Fruit fly (Drosophila melanogaster) whole organism, embryonic: ENCODE results near the gene CG17349.

Experiments used
- Aef1 ChIP-seq: fragments of 200-800 bp; sonication (Bioruptor generic); IDR thresholded peaks from 3 replicates; pipeline ENCODE4 v1.3.6; 2022; ENCODE audit warnings: missing biosample characterization, missing genetic modification characterization
- Atf6 ChIP-seq: fragments of 200-800 bp; sonication (Bioruptor generic); IDR thresholded peaks from 2 replicates; pipeline ENCODE4 v1.3.6; 2022; ENCODE audit warnings: missing biosample characterization, missing genetic modification characterization
- Bdp1 ChIP-seq: fragments of 200-800 bp; sonication (Bioruptor generic); optimal IDR thresholded peaks from 3 replicates; lab custom pipeline; 2016; ENCODE audit warnings: missing biosample characterization, missing genetic modification characterization
- CG10274 ChIP-seq: fragments of 200-800 bp; sonication (Bioruptor generic); optimal IDR thresholded peaks from 3 replicates; lab custom pipeline; 2017; ENCODE audit warnings: missing biosample characterization, mild to moderate bottlenecking, missing genetic modification characterization
- CG15269 ChIP-seq: fragments of 200-800 bp; sonication (Bioruptor generic); optimal IDR thresholded peaks from 2 replicates; lab custom pipeline; 2018; ENCODE audit warnings: missing biosample characterization, mild to moderate bottlenecking, missing genetic modification characterization, moderate library complexity
- CG15601 ChIP-seq: fragments of 200-800 bp; sonication (Bioruptor generic); optimal IDR thresholded peaks from 3 replicates; lab custom pipeline; 2019; ENCODE audit warnings: missing biosample characterization, mild to moderate bottlenecking, missing genetic modification characterization, moderate library complexity
- CG16813 ChIP-seq: fragments of 200-800 bp; sonication (Bioruptor generic); IDR thresholded peaks from 3 replicates; pipeline ENCODE4 v1.3.6; 2022; ENCODE audit warnings: missing biosample characterization, missing genetic modification characterization; ENCODE audit not compliant: partially characterized antibody
- CG17361 ChIP-seq: fragments of 200-800 bp; sonication (Bioruptor generic); IDR thresholded peaks from 3 replicates; pipeline ENCODE4 v1.3.6; 2022; ENCODE audit warnings: missing biosample characterization, missing genetic modification characterization
- CG2116 ChIP-seq: fragments of 200-800 bp; sonication (Bioruptor generic); optimal IDR thresholded peaks from 3 replicates; lab custom pipeline; 2018; ENCODE audit warnings: missing biosample characterization, mild to moderate bottlenecking, missing genetic modification characterization
- CG2120 ChIP-seq: fragments of 200-800 bp; sonication (Bioruptor generic); optimal IDR thresholded peaks from 3 replicates; lab custom pipeline; 2016; ENCODE audit warnings: missing biosample characterization, missing genetic modification characterization
- CG2678 ChIP-seq: fragments of 200-800 bp; sonication (Bioruptor generic); optimal IDR thresholded peaks from 3 replicates; lab custom pipeline; 2019; ENCODE audit warnings: missing biosample characterization, mild to moderate bottlenecking, missing genetic modification characterization, moderate library complexity
- CG30020 ChIP-seq: fragments of 200-800 bp; optimal IDR thresholded peaks from 2 replicates; lab custom pipeline; 2019; ENCODE audit warnings: missing biosample characterization, mild to moderate bottlenecking, missing genetic modification characterization, moderate library complexity
- CG30431 ChIP-seq: fragments of 200-800 bp; sonication (Bioruptor generic); optimal IDR thresholded peaks from 2 replicates; lab custom pipeline; 2017; ENCODE audit warnings: missing biosample characterization, missing genetic modification characterization
- CG4617 ChIP-seq: fragments of 200-800 bp; sonication (Bioruptor generic); optimal IDR thresholded peaks from 3 replicates; lab custom pipeline; 2016; ENCODE audit warnings: missing biosample characterization, missing genetic modification characterization, borderline replicate concordance
- CG4730 ChIP-seq: fragments of 200-800 bp; sonication (Bioruptor generic); IDR thresholded peaks from 2 replicates; pipeline ENCODE4 v1.3.6; 2022; ENCODE audit warnings: missing biosample characterization, missing genetic modification characterization
- CG6683 ChIP-seq: fragments of 200-800 bp; sonication (Bioruptor generic); optimal IDR thresholded peaks from 2 replicates; lab custom pipeline; 2017; ENCODE audit warnings: missing biosample characterization, mild to moderate bottlenecking, missing genetic modification characterization, missing genetic modification reagents
- CG7987 ChIP-seq: fragments of 200-800 bp; sonication (Bioruptor generic); optimal IDR thresholded peaks from 2 replicates; lab custom pipeline; 2018; ENCODE audit warnings: missing biosample characterization, mild to moderate bottlenecking, missing genetic modification characterization, moderate library complexity
- CG8924 ChIP-seq: fragments of 200-800 bp; optimal IDR thresholded peaks from 3 replicates; lab custom pipeline; 2019; ENCODE audit warnings: missing biosample characterization, mild to moderate bottlenecking, missing genetic modification characterization, moderate library complexity
- CTCF ChIP-seq: fragments of 200-800 bp; sonication (Bioruptor generic); optimal IDR thresholded peaks from 2 replicates; lab custom pipeline; 2017; ENCODE audit warnings: missing biosample characterization, mild to moderate bottlenecking, missing genetic modification characterization, moderate library complexity
- Chrac-16 ChIP-seq: fragments of 200-800 bp; sonication (Bioruptor generic); optimal IDR thresholded peaks from 3 replicates; lab custom pipeline; 2016; ENCODE audit warnings: missing biosample characterization, missing genetic modification characterization
- Dad ChIP-seq: fragments of 200-800 bp; sonication (Bioruptor generic); optimal IDR thresholded peaks from 3 replicates; lab custom pipeline; 2016; ENCODE audit warnings: missing biosample characterization, missing genetic modification characterization
- Dref ChIP-seq: fragments of 200-800 bp; sonication (Bioruptor generic); IDR thresholded peaks from 2 replicates; pipeline ENCODE4 v1.3.6; 2022; ENCODE audit warnings: missing biosample characterization, missing genetic modification characterization
- E2f1 ChIP-seq: fragments of 200-800 bp; sonication (Bioruptor generic); IDR thresholded peaks from 2 replicates; pipeline ENCODE4 v1.3.6; 2022; ENCODE audit warnings: missing biosample characterization, missing genetic modification characterization
- GATAe ChIP-seq: fragments of 200-800 bp; sonication (Bioruptor generic); conservative IDR thresholded peaks from 2 replicates; pipeline ENCODE4 v1.3.6; 2022; ENCODE audit warnings: missing biosample characterization, missing genetic modification characterization
- Gug ChIP-seq: fragments of 200-800 bp; sonication (Bioruptor generic); IDR thresholded peaks from 4 replicates; pipeline ENCODE4 v1.3.6; 2022; ENCODE audit warnings: missing biosample characterization, missing genetic modification characterization
- H15 ChIP-seq: fragments of 200-800 bp; sonication (Bioruptor generic); IDR thresholded peaks from 3 replicates; pipeline ENCODE4 v1.3.6; 2022; ENCODE audit warnings: missing biosample characterization, missing genetic modification characterization
- Lpt ChIP-seq: fragments of >200 bp; optimal IDR thresholded peaks from 2 replicates; lab custom pipeline; 2018; ENCODE audit warnings: missing biosample characterization, missing genetic modification characterization
- MTF-1 ChIP-seq: fragments of 200-800 bp; sonication (Bioruptor generic); optimal IDR thresholded peaks from 2 replicates; lab custom pipeline; 2018; ENCODE audit warnings: missing biosample characterization, mild to moderate bottlenecking, missing genetic modification characterization, borderline replicate concordance
- Med ChIP-seq: fragments of 200-800 bp; sonication (Bioruptor generic); peaks from one replicate; lab custom pipeline; 2016; ENCODE audit warnings: missing biosample characterization, missing genetic modification characterization, mild to moderate bottlenecking, inconsistent platforms, moderate library complexity
- Nf-YA ChIP-seq: fragments of 200-800 bp; sonication (Bioruptor generic); IDR thresholded peaks from 2 replicates; pipeline ENCODE4 v1.3.6; 2022; ENCODE audit warnings: missing biosample characterization, missing genetic modification characterization
- Oli ChIP-seq: fragments of 200-800 bp; sonication (Bioruptor generic); optimal IDR thresholded peaks from 2 replicates; lab custom pipeline; 2018; ENCODE audit warnings: missing biosample characterization, mild to moderate bottlenecking, missing genetic modification characterization, moderate library complexity
- PHDP ChIP-seq: fragments of 200-800 bp; sonication (Bioruptor generic); optimal IDR thresholded peaks from 3 replicates; lab custom pipeline; 2018; ENCODE audit warnings: missing biosample characterization, mild to moderate bottlenecking, missing genetic modification characterization, moderate library complexity
- Rx ChIP-seq: fragments of 200-800 bp; sonication (Bioruptor generic); IDR thresholded peaks from 2 replicates; pipeline ENCODE4 v1.3.6; 2022; ENCODE audit warnings: missing biosample characterization, missing genetic modification characterization
- Side ChIP-seq: fragments of 200-800 bp; sonication (Bioruptor generic); optimal IDR thresholded peaks from 2 replicates; lab custom pipeline; 2016; ENCODE audit warnings: missing biosample characterization, missing genetic modification characterization
- Sox102F ChIP-seq: fragments of 200-800 bp; sonication (Bioruptor generic); optimal IDR thresholded peaks from 2 replicates; lab custom pipeline; 2018; ENCODE audit warnings: missing biosample characterization, mild to moderate bottlenecking, missing genetic modification characterization, moderate library complexity
- Trl ChIP-seq, 3 experiments: fragments of >200 bp in 2 of 3; fragments of 200-800 bp in 1 of 3; sonication (Bioruptor generic) in 1 of 3; optimal IDR thresholded peaks; 2 replicates in 1 of 3; 3 replicates in 2 of 3; lab custom pipeline; 2016 to 2017; ENCODE audit warnings: missing biosample characterization in 1 of 3, missing genetic modification characterization in 1 of 3
- ac ChIP-seq: fragments of 200-800 bp; sonication (Bioruptor generic); optimal IDR thresholded peaks from 3 replicates; lab custom pipeline; 2017; ENCODE audit warnings: missing biosample characterization, mild to moderate bottlenecking, missing genetic modification characterization
- bab2 ChIP-seq: fragments of 200-800 bp; sonication (Bioruptor generic); optimal IDR thresholded peaks from 2 replicates; lab custom pipeline; 2016; ENCODE audit warnings: missing biosample characterization, missing genetic modification characterization
- ci ChIP-seq: fragments of 200-800 bp; sonication (Bioruptor generic); IDR thresholded peaks from 3 replicates; pipeline ENCODE4 v1.3.6; 2022; ENCODE audit warnings: missing biosample characterization, missing genetic modification characterization
- ftz-f1 ChIP-seq: fragments of 200-800 bp; sonication (Bioruptor generic); optimal IDR thresholded peaks from 2 replicates; lab custom pipeline; 2016; ENCODE audit warnings: missing biosample characterization, missing genetic modification characterization
- fu2 ChIP-seq: fragments of 200-800 bp; sonication (Bioruptor generic); optimal IDR thresholded peaks from 2 replicates; lab custom pipeline; 2016; ENCODE audit warnings: missing biosample characterization, missing genetic modification characterization
- jigr1 ChIP-seq: fragments of 200-800 bp; sonication (Bioruptor generic); IDR thresholded peaks from 3 replicates; pipeline ENCODE4 v1.3.6; 2022; ENCODE audit warnings: missing biosample characterization, missing genetic modification characterization
- kah ChIP-seq: fragments of 200-800 bp; sonication (Bioruptor generic); optimal IDR thresholded peaks from 2 replicates; lab custom pipeline; 2018; ENCODE audit warnings: missing biosample characterization, mild to moderate bottlenecking, missing genetic modification characterization
- kni ChIP-seq: fragments of 200-800 bp; sonication (Bioruptor generic); optimal IDR thresholded peaks from 3 replicates; lab custom pipeline; 2017; ENCODE audit warnings: mild to moderate bottlenecking, missing biosample characterization, missing genetic modification reagents, missing genetic modification characterization
- mirr ChIP-seq: fragments of 200-800 bp; sonication (Bioruptor generic); optimal IDR thresholded peaks from 3 replicates; lab custom pipeline; 2018; ENCODE audit warnings: missing biosample characterization, mild to moderate bottlenecking, missing genetic modification characterization
- mld ChIP-seq: fragments of 200-800 bp; sonication (Bioruptor generic); IDR thresholded peaks from 3 replicates; pipeline ENCODE4 v1.3.6; 2022; ENCODE audit warnings: missing biosample characterization, missing genetic modification characterization; ENCODE audit not compliant: partially characterized antibody
- pan ChIP-seq, 4 experiments: fragments of >200 bp in 3 of 4; fragments of 200-800 bp in 1 of 4; sonication (Bioruptor generic) in 1 of 4; optimal IDR thresholded peaks in 3 of 4; IDR thresholded peaks in 1 of 4; 2 replicates each; pipeline versions ENCODE4 v1.3.6 to Lab custom; 2017 to 2022; ENCODE audit warnings: missing biosample characterization in 2 of 4, missing genetic modification characterization in 2 of 4, mixed read lengths in 1 of 4
- phol ChIP-seq: fragments of 200-800 bp; sonication (Bioruptor generic); optimal IDR thresholded peaks from 3 replicates; lab custom pipeline; 2018; ENCODE audit warnings: missing biosample characterization, mild to moderate bottlenecking, missing genetic modification characterization, moderate library complexity
- tup ChIP-seq: fragments of 200-800 bp; sonication (Bioruptor generic); optimal IDR thresholded peaks from 2 replicates; lab custom pipeline; 2016; ENCODE audit warnings: missing biosample characterization, mild to moderate bottlenecking, missing genetic modification characterization, moderate library complexity
- yki ChIP-seq: fragments of >200 bp; optimal IDR thresholded peaks from 3 replicates; lab custom pipeline; 2018

CG17349 gene

DNA sequence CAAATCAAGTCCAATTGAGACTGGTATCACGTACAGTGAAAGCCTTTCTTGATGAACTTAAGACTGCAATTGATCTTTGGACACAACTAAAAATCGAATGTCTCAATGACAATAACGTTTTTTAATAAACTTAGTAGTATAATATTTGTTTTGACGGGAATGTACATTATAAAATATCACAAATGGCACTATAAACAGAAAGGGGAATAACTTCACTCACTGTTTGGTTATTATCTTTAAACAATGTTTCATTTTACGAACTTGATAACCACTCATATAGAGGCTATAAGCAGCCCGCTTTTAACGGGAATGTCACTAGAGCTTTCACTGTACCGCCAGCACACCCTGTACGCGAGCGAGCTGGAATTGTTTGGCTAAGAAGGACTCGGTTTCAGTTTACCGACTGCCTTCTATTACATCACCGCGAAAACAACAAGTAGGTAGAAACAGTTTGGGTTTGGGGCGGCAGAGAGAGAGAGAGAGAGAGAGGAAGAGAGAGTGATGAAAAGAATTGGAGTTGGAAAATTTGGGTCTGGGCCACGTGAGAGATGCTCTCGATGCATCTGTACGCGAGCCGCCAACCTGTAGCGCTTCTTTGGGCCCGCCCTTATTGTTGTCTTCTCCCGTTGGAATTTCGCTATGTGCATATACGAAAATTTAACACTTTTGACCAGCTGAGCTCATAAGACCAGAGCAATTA, 27.5 kb downstream of the CG17349 start (continued):
- no peak for TF ChIP-seq Gug
- TF ChIP-seq Atf6 (GFP tag; lab: Robert Waterston, UW) = no peak
- TF ChIP-seq CG15269 (tag; lab: Kevin White, UChicago) = peak; percentile 42
- TF ChIP-seq pan (optimal IDR thresholded peaks at IDR 0.05; lab: Kevin White, UChicago) = no peak
- peak in 1 of 2 experiments; percentile 30 for TF ChIP-seq pan (GFP tag; optimal IDR thresholded peaks at IDR 0.05 in 1 of 2, IDR thresholded peaks at IDR 0.05 in 1 of 2)
- peak; percentile 6 for TF ChIP-seq CG8924 (tag; lab: Kevin White, UChicago)
- TF ChIP-seq yki = peak; percentile 53
- no peak; the same call in 2 of the 3 replicates for TF ChIP-seq Aef1 (GFP tag; lab: Robert Waterston, UW)
- TF ChIP-seq H15 (GFP tag; lab: Robert Waterston, UW) = no peak
- no peak for TF ChIP-seq ci (GFP tag; lab: Robert Waterston, UW)
- peak; percentile 78 to 81 for TF ChIP-seq Trl (optimal IDR thresholded peaks at IDR 0.05; lab: Kevin White, UChicago)
- TF ChIP-seq Trl (GFP tag; optimal IDR thresholded peaks at IDR 0.05; lab: Kevin White, UChicago) = no peak
- TF ChIP-seq CG30020 = no peak
- no peak for TF ChIP-seq ftz-f1 (GFP tag; lab: Kevin White, UChicago)
- no peak for TF ChIP-seq CG4730
- TF ChIP-seq kni = no peak
- peak; percentile 16 for TF ChIP-seq fu2 (GFP tag; lab: Kevin White, UChicago)
- TF ChIP-seq phol (tag; lab: Kevin White, UChicago) = peak; percentile 29
- TF ChIP-seq mld (GFP tag; lab: Robert Waterston, UW) = no peak
- peak; percentile 64 for TF ChIP-seq CG2678 (tag; lab: Kevin White, UChicago)
- no peak for TF ChIP-seq Rx (GFP tag; lab: Robert Waterston, UW)
- TF ChIP-seq MTF-1 (GFP tag; lab: Kevin White, UChicago) = no peak
- TF ChIP-seq GATAe (GFP tag; lab: Robert Waterston, UW) = no peak
- no peak for TF ChIP-seq CG30431 (GFP tag; lab: Kevin White, UChicago)
- no peak for TF ChIP-seq mirr
- peak; percentile 13 for TF ChIP-seq PHDP (tag; lab: Kevin White, UChicago)
- TF ChIP-seq CG6683 (GFP tag; lab: Kevin White, UChicago) = no peak
- no peak for TF ChIP-seq jigr1 (GFP tag; lab: Robert Waterston, UW)
- TF ChIP-seq CTCF (GFP tag; lab: Kevin White, UChicago) = no peak
- TF ChIP-seq E2f1 = no peak
- TF ChIP-seq Bdp1 (GFP tag; lab: Kevin White, UChicago) = no peak
- TF ChIP-seq Lpt (GFP tag; lab: Kevin White, UChicago) = no peak
- TF ChIP-seq Dref = no peak
- TF ChIP-seq Oli = peak; percentile 32
- no peak for TF ChIP-seq Side (GFP tag; lab: Kevin White, UChicago)
- peak; percentile 19 for TF ChIP-seq kah
- no peak for TF ChIP-seq Dad
- TF ChIP-seq CG17361 = peak; percentile 51; the same call in 2 of the 3 replicates
- no peak for TF ChIP-seq tup
- no peak for TF ChIP-seq CG7987
- no peak for TF ChIP-seq CG4617 (GFP tag; lab: Kevin White, UChicago)
- no peak for TF ChIP-seq CG10274
- peak; percentile 72 for TF ChIP-seq Med (GFP tag; lab: Kevin White, UChicago)
- TF ChIP-seq CG2116 (GFP tag; lab: Kevin White, UChicago) = no peak
- TF ChIP-seq Sox102F (GFP tag; lab: Kevin White, UChicago) = peak; percentile 22
- TF ChIP-seq ac (GFP tag; lab: Kevin White, UChicago) = no peak
- TF ChIP-seq CG2120 (GFP tag; lab: Kevin White, UChicago) = peak; percentile 66
- TF ChIP-seq CG15601 (tag; lab: Kevin White, UChicago) = no peak
- no peak for TF ChIP-seq CG16813 (GFP tag; lab: Robert Waterston, UW)
- peak; percentile 21 for TF ChIP-seq Chrac-16 (GFP tag; lab: Kevin White, UChicago)
- no peak for TF ChIP-seq Nf-YA (GFP tag; lab: Robert Waterston, UW)
- TF ChIP-seq bab2 (GFP tag; lab: Kevin White, UChicago) = no peak
